Worm (Caenorhabditis elegans): ENCODE measurements around the gene str-136.

- no peak for TF ChIP-seq him-1 (tag; optimal IDR thresholded peaks at IDR 0.05)
- TF ChIP-seq dao-5 (tag; optimal IDR thresholded peaks at IDR 0.05), result no peak
- no peak for TF ChIP-seq W03F9.2 (tag; optimal IDR thresholded peaks at IDR 0.05)
Measured at ce11 chrV:8267275-8267674, 11.5 kb downstream of the str-136 start.

All from whole organism, L4/young adult.